Fruit fly (Drosophila melanogaster): ENCODE data around the gene RpS15Aa.

The RpS15Aa gene

dm6 chrX:13370826-13371703 lies 33.6 kb upstream of the RpS15Aa start:
- no peak for TF ChIP-seq h (optimal IDR thresholded peaks at IDR 0.05)
- no peak for TF ChIP-seq ttk (optimal IDR thresholded peaks at IDR 0.05)
- TF ChIP-seq Sin3A (optimal IDR thresholded peaks at IDR 0.05) = no peak
- no peak for TF ChIP-seq psq (optimal IDR thresholded peaks at IDR 0.05)
- no peak for TF ChIP-seq Myc (optimal IDR thresholded peaks at IDR 0.05)
- TF ChIP-seq insv (optimal IDR thresholded peaks at IDR 0.05) = no peak

- TF ChIP-seq Myc (optimal IDR thresholded peaks at IDR 0.05) = no peak
- TF ChIP-seq ttk (optimal IDR thresholded peaks at IDR 0.05) = no peak
- TF ChIP-seq h (optimal IDR thresholded peaks at IDR 0.05) = no peak
- TF ChIP-seq psq (optimal IDR thresholded peaks at IDR 0.05) = no peak
- no peak for TF ChIP-seq insv (optimal IDR thresholded peaks at IDR 0.05)
- no peak for TF ChIP-seq Sin3A (optimal IDR thresholded peaks at IDR 0.05)
These were observed 32.8 kb upstream of the RpS15Aa start, which contains the start of gene CG1640 for dm6 chrX:13370306-13370705. Gene CG1640, plus strand, starts transcription at chrX:13370606.

dm6 chrX:13369438-13369837 lies 31.9 kb upstream of the RpS15Aa start:
- TF ChIP-seq ttk (optimal IDR thresholded peaks at IDR 0.05) = no peak
- no peak for TF ChIP-seq Sin3A (optimal IDR thresholded peaks at IDR 0.05)
- TF ChIP-seq h (optimal IDR thresholded peaks at IDR 0.05) = no peak

- TF ChIP-seq insv (optimal IDR thresholded peaks at IDR 0.05) (no peak), h (optimal IDR thresholded peaks at IDR 0.05) (no peak), Myc (optimal IDR thresholded peaks at IDR 0.05) (no peak), Sin3A (optimal IDR thresholded peaks at IDR 0.05) (no peak), psq (optimal IDR thresholded peaks at IDR 0.05) (no peak), ttk (optimal IDR thresholded peaks at IDR 0.05) (no peak)
These were observed 30.6 kb upstream of the RpS15Aa start, which contains the start of gene dmrt11E for dm6 chrX:13368149-13368548. Gene dmrt11E, plus strand, starts transcription at chrX:13368191.

- TF ChIP-seq Sin3A (optimal IDR thresholded peaks at IDR 0.05) (no peak), ttk (optimal IDR thresholded peaks at IDR 0.05) (no peak), insv (optimal IDR thresholded peaks at IDR 0.05) (no peak), psq (optimal IDR thresholded peaks at IDR 0.05) (no peak), Myc (optimal IDR thresholded peaks at IDR 0.05) (no peak), h (optimal IDR thresholded peaks at IDR 0.05) (no peak)
These were observed 21.4 kb upstream of the RpS15Aa start, which contains the start of gene Syt12 for dm6 chrX:13358948-13359347. Gene Syt12, plus strand, starts transcription at chrX:13359248.

dm6 chrX:13358240-13358799 lies 20.8 kb upstream of the RpS15Aa start:
- TF ChIP-seq Myc (optimal IDR thresholded peaks at IDR 0.05) (no peak), insv (optimal IDR thresholded peaks at IDR 0.05) (no peak), Sin3A (optimal IDR thresholded peaks at IDR 0.05) (no peak), psq (optimal IDR thresholded peaks at IDR 0.05) (no peak)

- no peak for TF ChIP-seq psq (optimal IDR thresholded peaks at IDR 0.05)
- TF ChIP-seq ttk (optimal IDR thresholded peaks at IDR 0.05) = no peak
- no peak for TF ChIP-seq Sin3A (optimal IDR thresholded peaks at IDR 0.05)
- no peak for TF ChIP-seq insv (optimal IDR thresholded peaks at IDR 0.05)
These were observed 9.5 kb upstream of the RpS15Aa start for dm6 chrX:13346998-13347397.

dm6 chrX:13345327-13345726 lies 7.8 kb upstream of the RpS15Aa start:
- TF ChIP-seq h (optimal IDR thresholded peaks at IDR 0.05) (no peak), ttk (optimal IDR thresholded peaks at IDR 0.05) (no peak), Sin3A (optimal IDR thresholded peaks at IDR 0.05) (no peak), Myc (optimal IDR thresholded peaks at IDR 0.05) (no peak), psq (optimal IDR thresholded peaks at IDR 0.05) (no peak), insv (optimal IDR thresholded peaks at IDR 0.05) (no peak)

dm6 chrX:13338113-13338512 lies 608 bp upstream of the RpS15Aa start, which contains the start of gene CG15747:
Gene CG15747, plus strand, starts transcription at chrX:13338318.
- TF ChIP-seq h (optimal IDR thresholded peaks at IDR 0.05) = no peak
- TF ChIP-seq Myc (optimal IDR thresholded peaks at IDR 0.05) = no peak
- TF ChIP-seq ttk (optimal IDR thresholded peaks at IDR 0.05) = no peak
- TF ChIP-seq psq (optimal IDR thresholded peaks at IDR 0.05) = no peak
- no peak for TF ChIP-seq Sin3A (optimal IDR thresholded peaks at IDR 0.05)

- TF ChIP-seq insv (optimal IDR thresholded peaks at IDR 0.05) = no peak
- no peak for TF ChIP-seq psq (optimal IDR thresholded peaks at IDR 0.05)
- TF ChIP-seq Myc (optimal IDR thresholded peaks at IDR 0.05) = no peak
- TF ChIP-seq ttk (optimal IDR thresholded peaks at IDR 0.05) = no peak
- TF ChIP-seq h (optimal IDR thresholded peaks at IDR 0.05) = no peak
- no peak for TF ChIP-seq Sin3A (optimal IDR thresholded peaks at IDR 0.05)
These were observed 2.9 kb downstream of the RpS15Aa start for dm6 chrX:13334434-13335146.

- TF ChIP-seq Myc (optimal IDR thresholded peaks at IDR 0.05) (no peak), Sin3A (optimal IDR thresholded peaks at IDR 0.05) (no peak), psq (optimal IDR thresholded peaks at IDR 0.05) (no peak), h (optimal IDR thresholded peaks at IDR 0.05) (no peak), ttk (optimal IDR thresholded peaks at IDR 0.05) (no peak), insv (optimal IDR thresholded peaks at IDR 0.05) (no peak)
These were observed 4.7 kb downstream of the RpS15Aa start for dm6 chrX:13332702-13333243.

Measured in Kc167 (cell line).